Fruit fly (Drosophila melanogaster) whole organism, embryonic: ENCODE measurements around the gene CG17124.

Experiments used
- Abd-B ChIP-seq: fragments of 200-800 bp; sonication (Bioruptor generic); optimal IDR thresholded peaks from 2 replicates; lab custom pipeline; 2018; ENCODE audit warnings: missing biosample characterization, mild to moderate bottlenecking, missing genetic modification characterization, moderate library complexity
- Aef1 ChIP-seq: fragments of 200-800 bp; sonication (Bioruptor generic); IDR thresholded peaks from 3 replicates; pipeline ENCODE4 v1.3.6; 2022; ENCODE audit warnings: missing biosample characterization, missing genetic modification characterization
- Blimp-1 ChIP-seq: fragments of 200-800 bp; sonication (Bioruptor generic); optimal IDR thresholded peaks from 3 replicates; lab custom pipeline; 2018; ENCODE audit warnings: missing biosample characterization, missing genetic modification characterization, mild to moderate bottlenecking, moderate library complexity, missing genetic modification reagents
- CG11504 ChIP-seq: fragments of 200-800 bp; sonication (Bioruptor generic); optimal IDR thresholded peaks from 3 replicates; lab custom pipeline; 2019; ENCODE audit warnings: missing biosample characterization, mild to moderate bottlenecking, missing genetic modification characterization, moderate library complexity
- CG14014 ChIP-seq: fragments of 200-800 bp; sonication (Bioruptor generic); IDR thresholded peaks from 2 replicates; pipeline ENCODE4 v1.3.6; 2022; ENCODE audit warnings: missing biosample characterization, missing genetic modification characterization
- CG14710 ChIP-seq: fragments of 200-800 bp; sonication (Bioruptor generic); optimal IDR thresholded peaks from 3 replicates; lab custom pipeline; 2019; ENCODE audit warnings: missing biosample characterization, mild to moderate bottlenecking, missing genetic modification characterization, moderate library complexity
- CG17361 ChIP-seq: fragments of 200-800 bp; sonication (Bioruptor generic); IDR thresholded peaks from 3 replicates; pipeline ENCODE4 v1.3.6; 2022; ENCODE audit warnings: missing biosample characterization, missing genetic modification characterization
- CG17829 ChIP-seq: fragments of 200-800 bp; optimal IDR thresholded peaks from 2 replicates; lab custom pipeline; 2019; ENCODE audit warnings: missing biosample characterization, mild to moderate bottlenecking, missing genetic modification characterization, moderate library complexity
- CG18619 ChIP-seq: fragments of 200-800 bp; sonication (Bioruptor generic); optimal IDR thresholded peaks from 3 replicates; lab custom pipeline; 2017; ENCODE audit warnings: missing biosample characterization, mild to moderate bottlenecking, missing genetic modification characterization
- CG2120 ChIP-seq: fragments of 200-800 bp; sonication (Bioruptor generic); optimal IDR thresholded peaks from 3 replicates; lab custom pipeline; 2016; ENCODE audit warnings: missing biosample characterization, missing genetic modification characterization
- CG2875 ChIP-seq: fragments of 200-800 bp; sonication (Bioruptor generic); optimal IDR thresholded peaks from 2 replicates; lab custom pipeline; 2017; ENCODE audit warnings: missing biosample characterization, mild to moderate bottlenecking, missing genetic modification characterization, missing genetic modification reagents
- CG31365 ChIP-seq: fragments of 200-800 bp; sonication (Bioruptor generic); optimal IDR thresholded peaks from 2 replicates; lab custom pipeline; 2018; ENCODE audit warnings: missing biosample characterization, mild to moderate bottlenecking, missing genetic modification characterization
- CG34422 ChIP-seq: fragments of 200-800 bp; sonication (Bioruptor generic); IDR thresholded peaks from 3 replicates; pipeline ENCODE4 v1.3.6; 2022; ENCODE audit warnings: missing biosample characterization, missing genetic modification characterization
- CG42726 ChIP-seq: fragments of 200-800 bp; sonication (Bioruptor generic); IDR thresholded peaks from 2 replicates; pipeline ENCODE4 v1.3.6; 2022; ENCODE audit warnings: missing biosample characterization, missing genetic modification characterization; ENCODE audit not compliant: partially characterized antibody
- CG4730 ChIP-seq: fragments of 200-800 bp; sonication (Bioruptor generic); IDR thresholded peaks from 2 replicates; pipeline ENCODE4 v1.3.6; 2022; ENCODE audit warnings: missing biosample characterization, missing genetic modification characterization
- CG6791 ChIP-seq: fragments of 200-800 bp; sonication (Bioruptor generic); IDR thresholded peaks from 3 replicates; pipeline ENCODE4 v1.3.6; 2022; ENCODE audit warnings: missing biosample characterization, missing genetic modification characterization; ENCODE audit not compliant: partially characterized antibody
- CTCF ChIP-seq: fragments of 200-800 bp; sonication (Bioruptor generic); optimal IDR thresholded peaks from 2 replicates; lab custom pipeline; 2017; ENCODE audit warnings: missing biosample characterization, mild to moderate bottlenecking, missing genetic modification characterization, moderate library complexity
- Dbx ChIP-seq: fragments of 200-800 bp; sonication (Bioruptor generic); IDR thresholded peaks from 3 replicates; pipeline ENCODE4 v1.3.6; 2022; ENCODE audit warnings: missing biosample characterization, missing genetic modification characterization
- Ets65A ChIP-seq: fragments of 200-800 bp; sonication (Bioruptor generic); peaks from one replicate; lab custom pipeline; 2016; ENCODE audit warnings: missing biosample characterization, missing genetic modification characterization
- Gsc ChIP-seq: fragments of 200-800 bp; sonication (Bioruptor generic); IDR thresholded peaks from 2 replicates; pipeline ENCODE4 v1.3.6; 2022; ENCODE audit warnings: missing biosample characterization, missing genetic modification characterization
- Hmr ChIP-seq: fragments of 200-800 bp; sonication (Bioruptor generic); optimal IDR thresholded peaks from 3 replicates; lab custom pipeline; 2017; ENCODE audit warnings: mild to moderate bottlenecking, missing biosample characterization, missing genetic modification reagents, missing genetic modification characterization
- Kr ChIP-seq: fragments of 200-800 bp; sonication (Bioruptor generic); optimal IDR thresholded peaks from 2 replicates; lab custom pipeline; 2017; ENCODE audit warnings: missing biosample characterization, mild to moderate bottlenecking, missing genetic modification characterization
- Meics ChIP-seq: fragments of 200-800 bp; sonication (Bioruptor generic); optimal IDR thresholded peaks from 2 replicates; lab custom pipeline; 2017; ENCODE audit warnings: missing biosample characterization, mild to moderate bottlenecking, missing genetic modification characterization
- Poxn ChIP-seq: fragments of 200-800 bp; sonication (Bioruptor generic); IDR thresholded peaks from 2 replicates; pipeline ENCODE4 v1.3.6; 2022; ENCODE audit warnings: missing biosample characterization, missing genetic modification characterization
- Rfx ChIP-seq: fragments of 200-800 bp; sonication (Bioruptor generic); IDR thresholded peaks from 2 replicates; pipeline ENCODE4 v1.3.6; 2022; ENCODE audit warnings: missing biosample characterization, missing genetic modification characterization
- Rx ChIP-seq: fragments of 200-800 bp; sonication (Bioruptor generic); IDR thresholded peaks from 2 replicates; pipeline ENCODE4 v1.3.6; 2022; ENCODE audit warnings: missing biosample characterization, missing genetic modification characterization
- Sry-β ChIP-seq: fragments of 200-800 bp; sonication (Bioruptor generic); optimal IDR thresholded peaks from 2 replicates; lab custom pipeline; 2018; ENCODE audit warnings: missing biosample characterization, mild to moderate bottlenecking, missing genetic modification characterization, moderate library complexity
- Xbp1 ChIP-seq: fragments of 200-800 bp; sonication (Bioruptor generic); optimal IDR thresholded peaks from 3 replicates; lab custom pipeline; 2016; ENCODE audit warnings: missing biosample characterization, mild to moderate bottlenecking, missing genetic modification characterization
- chinmo ChIP-seq: fragments of 200-800 bp; sonication (Bioruptor generic); IDR thresholded peaks from 4 replicates; pipeline ENCODE4 v1.3.6; 2022; ENCODE audit warnings: missing biosample characterization, missing genetic modification characterization; ENCODE audit not compliant: partially characterized antibody
- dpn ChIP-seq, 2 experiments: fragments of 200-800 bp; sonication (Bioruptor generic); optimal IDR thresholded peaks; 3 replicates each; lab custom pipeline; 2016; ENCODE audit warnings: missing biosample characterization in 2 of 2, missing genetic modification characterization in 2 of 2
- h ChIP-seq: fragments of >200 bp; optimal IDR thresholded peaks from 2 replicates; lab custom pipeline; 2017
- ind ChIP-seq: fragments of 200-800 bp; sonication (Bioruptor generic); optimal IDR thresholded peaks from 3 replicates; lab custom pipeline; 2016; ENCODE audit warnings: missing biosample characterization, missing genetic modification characterization
- mam ChIP-seq: fragments of 200-800 bp; sonication (Bioruptor generic); optimal IDR thresholded peaks from 3 replicates; lab custom pipeline; 2016; ENCODE audit warnings: missing biosample characterization, missing genetic modification characterization
- org-1 ChIP-seq: fragments of 200-800 bp; sonication (Bioruptor generic); optimal IDR thresholded peaks from 2 replicates; lab custom pipeline; 2017; ENCODE audit warnings: missing biosample characterization, missing genetic modification characterization
- otp ChIP-seq: fragments of 200-800 bp; sonication (Bioruptor generic); IDR thresholded peaks from 3 replicates; pipeline ENCODE4, ENCODE4 v1.3.6; 2022; ENCODE audit warnings: missing biosample characterization, missing genetic modification characterization
- pb ChIP-seq: fragments of 200-800 bp; sonication (Bioruptor generic); optimal IDR thresholded peaks from 3 replicates; lab custom pipeline; 2016; ENCODE audit warnings: missing biosample characterization, missing genetic modification characterization
- ranshi ChIP-seq: fragments of 200-800 bp; sonication (Bioruptor generic); IDR thresholded peaks from 2 replicates; pipeline ENCODE4 v1.3.6; 2022; ENCODE audit warnings: missing biosample characterization, missing genetic modification characterization
- run ChIP-seq: fragments of 200-800 bp; sonication (Bioruptor generic); optimal IDR thresholded peaks from 3 replicates; lab custom pipeline; 2018; ENCODE audit warnings: missing biosample characterization, mild to moderate bottlenecking, missing genetic modification characterization
- sd ChIP-seq: fragments of 200-800 bp; sonication (Bioruptor generic); optimal IDR thresholded peaks from 3 replicates; lab custom pipeline; 2018; ENCODE audit warnings: missing biosample characterization, mild to moderate bottlenecking, missing genetic modification characterization, moderate library complexity
- sisA ChIP-seq: fragments of 200-800 bp; sonication (Bioruptor generic); IDR thresholded peaks from 2 replicates; pipeline ENCODE4 v1.3.6; 2022; ENCODE audit warnings: missing biosample characterization, missing genetic modification characterization
- slp2 ChIP-seq: fragments of 200-800 bp; sonication (Bioruptor generic); optimal IDR thresholded peaks from 2 replicates; lab custom pipeline; 2016; ENCODE audit warnings: missing biosample characterization, missing genetic modification characterization
- tap ChIP-seq: fragments of 200-800 bp; optimal IDR thresholded peaks from 3 replicates; lab custom pipeline; 2019; ENCODE audit warnings: missing biosample characterization, mild to moderate bottlenecking, missing genetic modification characterization, moderate library complexity
- tin ChIP-seq: fragments of 200-800 bp; sonication (Bioruptor generic); optimal IDR thresholded peaks from 3 replicates; lab custom pipeline; 2016; ENCODE audit warnings: missing biosample characterization, missing genetic modification characterization
- ttk ChIP-seq: fragments of 200-800 bp; sonication (Bioruptor generic); IDR thresholded peaks from 2 replicates; pipeline ENCODE4 v2.1.2; 2022; ENCODE audit warnings: missing biosample characterization, missing genetic modification characterization
- unc-4 ChIP-seq: fragments of 200-800 bp; sonication (Bioruptor generic); IDR thresholded peaks from 2 replicates; pipeline ENCODE4 v1.3.6; 2022; ENCODE audit warnings: missing biosample characterization, missing genetic modification characterization; ENCODE audit not compliant: partially characterized antibody
- yki ChIP-seq: fragments of >200 bp; optimal IDR thresholded peaks from 3 replicates; lab custom pipeline; 2018

CG17124 gene

DNA sequence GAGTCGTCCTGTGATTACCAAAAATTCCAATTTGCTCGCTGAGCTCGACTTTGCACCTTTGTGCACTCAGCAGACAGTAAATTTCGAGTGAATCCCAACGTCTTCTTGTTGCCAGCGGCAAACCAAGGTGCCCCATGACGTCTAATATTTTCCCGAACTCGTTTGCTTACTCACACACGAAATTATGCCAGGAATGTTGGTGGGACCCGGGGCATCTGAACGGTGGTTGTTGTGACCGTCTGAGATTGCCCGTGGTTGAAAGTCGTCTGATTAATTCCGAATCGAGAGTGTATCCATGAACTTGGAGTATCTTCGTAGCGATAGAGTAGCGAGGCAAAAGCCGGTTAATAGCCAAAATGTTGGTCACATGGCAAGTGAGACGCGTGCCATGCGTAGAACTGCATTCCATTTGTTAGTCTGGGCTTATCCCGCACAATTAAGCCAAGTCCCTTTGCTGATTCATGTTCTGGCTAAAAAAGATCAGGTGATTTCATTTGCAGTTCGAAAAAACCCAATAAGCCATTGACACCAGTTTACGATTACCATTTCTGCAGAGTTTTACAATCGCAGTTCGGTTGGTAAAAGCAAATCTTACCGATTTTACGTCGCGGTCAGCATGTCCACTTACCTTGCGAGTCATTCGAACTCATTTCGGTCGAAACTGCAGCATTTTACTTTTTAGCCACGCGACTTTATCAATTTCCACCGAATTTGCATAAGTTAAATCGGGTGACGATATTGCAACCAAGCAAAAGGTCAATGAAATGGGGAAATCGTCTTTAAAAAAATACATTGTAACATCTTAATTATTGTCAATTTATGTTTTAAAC lies 46.0 kb upstream of the CG17124 start (continued):
- TF ChIP-seq yki (lab: Kevin White, UChicago): no peak
- no peak for TF ChIP-seq CG42726 (GFP tag; lab: Robert Waterston, UW)
- no peak for TF ChIP-seq pb (GFP tag; lab: Kevin White, UChicago)
- TF ChIP-seq CG11504 (tag; lab: Kevin White, UChicago): peak; percentile 39
- no peak for TF ChIP-seq Abd-B (GFP tag; lab: Kevin White, UChicago)
- TF ChIP-seq sd (tag; lab: Kevin White, UChicago): peak; percentile 96

dm6 chr2L:10800877-10801719 lies 45.0 kb upstream of the CG17124 start, which contains the start of gene CG31869:
Gene CG31869, minus strand, starts transcription at chr2L:10801109.
- no peak for TF ChIP-seq Poxn (GFP tag; lab: Robert Waterston, UW)
- TF ChIP-seq org-1 (GFP tag; lab: Kevin White, UChicago): no peak
- 0 out of 3 replicates have a peak, but pooled peaks have one; percentile 10 for TF ChIP-seq CG34422
- TF ChIP-seq Kr (GFP tag; lab: Kevin White, UChicago): no peak
- no peak for TF ChIP-seq CG31365 (tag; lab: Kevin White, UChicago)
- TF ChIP-seq Aef1 (GFP tag; lab: Robert Waterston, UW): peak; percentile 16; the same call in 1 of the 3 replicates
- TF ChIP-seq CG6791 (GFP tag; lab: Robert Waterston, UW): 0 out of 3 replicates have a peak, but pooled peaks have one; percentile 28
- 0 out of 4 replicates have a peak, but pooled peaks have one; percentile 71 for TF ChIP-seq chinmo (GFP tag; lab: Robert Waterston, UW)
- 0 out of 2 replicates have a peak, but pooled peaks have one; percentile 24 for TF ChIP-seq ranshi (GFP tag; lab: Robert Waterston, UW)
- TF ChIP-seq unc-4 (GFP tag; lab: Robert Waterston, UW): no peak
- TF ChIP-seq Hmr (GFP tag; lab: Kevin White, UChicago): no peak
- TF ChIP-seq Sry-β (GFP tag; lab: Kevin White, UChicago): peak; percentile 86
- 0 out of 2 replicates have a peak, but pooled peaks have one; percentile 15 for TF ChIP-seq CG4730 (GFP tag; lab: Robert Waterston, UW)
- TF ChIP-seq CG2875 (GFP tag; lab: Kevin White, UChicago): no peak
- no peak for TF ChIP-seq CG18619 (GFP tag; lab: Kevin White, UChicago)
- TF ChIP-seq ttk (GFP tag; lab: Robert Waterston, UW): peak; percentile 40; the same call in 1 of the 2 replicates
- peak; percentile 34 for TF ChIP-seq CG2120
- peak; percentile 41 for TF ChIP-seq Meics
- TF ChIP-seq dpn (GFP tag; optimal IDR thresholded peaks at IDR 0.05; lab: Kevin White, UChicago): no peak
- no peak for TF ChIP-seq Gsc (GFP tag; lab: Robert Waterston, UW)
- TF ChIP-seq Xbp1 (GFP tag; lab: Kevin White, UChicago): peak; percentile 44
- peak; percentile 3 for TF ChIP-seq ind (GFP tag; lab: Kevin White, UChicago)
- no peak for TF ChIP-seq tin (GFP tag; lab: Kevin White, UChicago)
- TF ChIP-seq run (tag; lab: Kevin White, UChicago): no peak
- TF ChIP-seq Blimp-1 (GFP tag; lab: Kevin White, UChicago): peak; percentile 9
- TF ChIP-seq CG17361 (GFP tag; lab: Robert Waterston, UW): no peak
- TF ChIP-seq CG14710 (tag; lab: Kevin White, UChicago): no peak
- no peak for TF ChIP-seq Dbx (GFP tag; lab: Robert Waterston, UW)
- no peak for TF ChIP-seq tap (tag; lab: Kevin White, UChicago)
- 0 out of 2 replicates have a peak, but pooled peaks have one; percentile 31 for TF ChIP-seq Rfx (GFP tag; lab: Robert Waterston, UW)
- 0 out of 2 replicates have a peak, but pooled peaks have one; percentile 10 for TF ChIP-seq Rx (GFP tag; lab: Robert Waterston, UW)
- 0 out of 3 replicates have a peak, but pooled peaks have one; percentile 24 for TF ChIP-seq otp (GFP tag; lab: Robert Waterston, UW)
- TF ChIP-seq CG17829 (tag; lab: Kevin White, UChicago): no peak
- peak; percentile 86 for TF ChIP-seq Ets65A (GFP tag; lab: Kevin White, UChicago)
- TF ChIP-seq h (lab: Kevin White, UChicago): no peak
- TF ChIP-seq mam: no peak
- no peak for TF ChIP-seq CTCF (GFP tag; lab: Kevin White, UChicago)
- TF ChIP-seq slp2: no peak
- TF ChIP-seq sisA (GFP tag; lab: Robert Waterston, UW): peak; percentile 23; the same call in 1 of the 2 replicates
- peak; percentile 31; the same call in 1 of the 2 replicates for TF ChIP-seq CG14014 (GFP tag; lab: Robert Waterston, UW)
